Worm (Caenorhabditis elegans) whole organism, mixed stage, embryonic: ENCODE measurements around the gene F48G7.5.

Source experiments
- M03D4.4 ChIP-seq: sonication (generic microtip); optimal IDR thresholded peaks from 2 replicates; lab custom pipeline; 2017; ENCODE audit warnings: mild to moderate bottlenecking, missing genetic modification characterization, missing compliant biosample characterization
- ceh-43 ChIP-seq: fragments of 200-800 bp; sonication (Bioruptor generic); optimal IDR thresholded peaks from 2 replicates; lab custom pipeline; 2018; ENCODE audit warnings: mild to moderate bottlenecking, missing genetic modification characterization, moderate library complexity, missing compliant biosample characterization
- elt-3 ChIP-seq: fragments of 150-350 bp; optimal IDR thresholded peaks from 2 replicates; lab custom pipeline; 2014; ENCODE audit warnings: missing biosample characterization, missing genetic modification characterization
- mep-1 ChIP-seq: fragments of 150-350 bp; optimal IDR thresholded peaks from 2 replicates; lab custom pipeline; 2017; ENCODE audit warnings: missing biosample characterization, missing genetic modification reagents, missing genetic modification characterization, inconsistent platforms
- snpc-4 ChIP-seq: fragments of 150-350 bp; optimal IDR thresholded peaks from 2 replicates; lab custom pipeline; 2014; ENCODE audit warnings: missing biosample characterization, missing genetic modification characterization
- sptf-1 ChIP-seq: sonication (generic microtip); optimal IDR thresholded peaks from 2 replicates; lab custom pipeline; 2017; ENCODE audit warnings: mild to moderate bottlenecking, missing genetic modification characterization, moderate library complexity, missing compliant biosample characterization
- unc-62 ChIP-seq: fragments of 150-350 bp; optimal IDR thresholded peaks from 2 replicates; lab custom pipeline; 2014; ENCODE audit warnings: missing biosample characterization, missing genetic modification reagents, missing genetic modification characterization
- ztf-11 ChIP-seq: fragments of 150-350 bp; optimal IDR thresholded peaks from 2 replicates; lab custom pipeline; 2014; ENCODE audit warnings: missing biosample characterization, missing genetic modification characterization

DNA sequence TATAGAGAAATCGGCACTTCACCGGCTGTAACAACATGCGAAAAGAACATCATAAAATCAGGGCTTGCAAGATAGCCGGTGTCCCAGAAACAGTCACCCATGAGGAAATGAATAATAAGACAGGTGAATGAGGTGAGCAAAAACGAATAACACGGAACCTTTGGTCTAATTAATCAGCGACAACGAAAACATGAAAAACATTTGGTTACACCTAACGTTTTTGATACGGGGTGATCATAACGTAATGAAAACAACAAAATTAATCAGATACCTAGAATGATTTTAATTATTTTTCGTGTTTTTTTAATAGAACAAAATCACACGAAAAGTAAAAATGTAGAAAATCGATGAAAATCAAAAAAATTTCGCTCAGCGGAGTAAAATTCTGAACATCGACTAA lies 33.1 kb upstream of the F48G7.5 start, which contains the start of gene srh-245:
- no peak for TF ChIP-seq snpc-4 (tag; lab: Kevin White, UChicago)
- no peak for TF ChIP-seq mep-1
- no peak for TF ChIP-seq sptf-1 (tag; lab: Kevin White, UChicago)
- TF ChIP-seq ceh-43 (GFP tag; lab: Kevin White, UChicago), result no peak
- no peak for TF ChIP-seq elt-3 (tag; lab: Kevin White, UChicago)
- TF ChIP-seq ztf-11 (tag; lab: Kevin White, UChicago), result no peak
- TF ChIP-seq unc-62 (GFP tag; lab: Kevin White, UChicago), result no peak
- no peak for TF ChIP-seq M03D4.4 (tag; lab: Kevin White, UChicago)
